Fruit fly (Drosophila melanogaster): ENCODE data around the gene CG4229.

The CG4229 gene

DNA sequence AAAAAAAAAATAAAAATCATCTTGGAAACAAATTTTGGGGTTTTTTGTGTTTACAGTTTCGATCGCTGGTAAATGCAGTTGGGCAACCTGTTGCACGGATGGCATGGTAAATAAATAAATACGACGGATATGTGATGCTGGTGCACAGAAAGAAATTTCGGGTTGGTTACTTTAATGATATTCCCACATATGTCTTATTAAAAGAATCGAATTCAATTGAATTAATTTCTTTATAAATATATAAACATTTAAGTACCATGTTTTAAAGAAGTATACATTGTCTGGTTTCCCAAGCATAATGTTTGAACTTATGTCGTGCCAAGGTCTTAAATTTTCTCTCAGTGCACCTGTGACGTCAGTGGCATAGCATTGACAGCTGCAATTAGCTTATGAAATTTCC is 10.9 kb downstream of the CG4229 start (continued):
- TF ChIP-seq grau (tag; optimal IDR thresholded peaks at IDR 0.05) (peak; percentile 68), ci (GFP tag; IDR thresholded peaks at IDR 0.05) (peak; percentile 85), CG11695 (GFP tag; IDR thresholded peaks at IDR 0.05) (0 out of 3 replicates have a peak, but pooled peaks have one; percentile 19), D19B (GFP tag; optimal IDR thresholded peaks at IDR 0.05) (no peak), CG13624 (GFP tag; optimal IDR thresholded peaks at IDR 0.05) (no peak), D (optimal IDR thresholded peaks at IDR 0.05) (no peak), D (GFP tag; optimal IDR thresholded peaks at IDR 0.05) (peak; percentile 72), Mes4 (GFP tag; optimal IDR thresholded peaks at IDR 0.05) (no peak), CG18764 (GFP tag; optimal IDR thresholded peaks at IDR 0.05) (peak; percentile 46), CG17829 (tag; optimal IDR thresholded peaks at IDR 0.05) (peak; percentile 72), CG11504 (tag; optimal IDR thresholded peaks at IDR 0.05) (peak; percentile 81), vvl (GFP tag; IDR thresholded peaks at IDR 0.05) (peak; percentile 60; the same call in 1 of the 2 replicates), bigmax (GFP tag; optimal IDR thresholded peaks at IDR 0.05) (no peak), eyg (GFP tag; optimal IDR thresholded peaks at IDR 0.05) (no peak), yki (optimal IDR thresholded peaks at IDR 0.05) (no peak), pum (GFP tag; optimal IDR thresholded peaks at IDR 0.05) (no peak), abd-A (tag; optimal IDR thresholded peaks at IDR 0.05) (no peak), CG6175 (GFP tag; IDR thresholded peaks at IDR 0.05) (no peak), CG7556 (GFP tag; optimal IDR thresholded peaks at IDR 0.05) (peak; percentile 40), H15 (GFP tag; IDR thresholded peaks at IDR 0.05) (0 out of 3 replicates have a peak, but pooled peaks have one; percentile 39), CG14965 (GFP tag; optimal IDR thresholded peaks at IDR 0.05; ENCODE audit: borderline replicate concordance) (no peak), gem (tag; optimal IDR thresholded peaks at IDR 0.05) (peak; percentile 83), Opbp (GFP tag; IDR thresholded peaks at IDR 0.05; ENCODE audit: partially characterized antibody) (no peak), CoRest (tag; optimal IDR thresholded peaks at IDR 0.05) (peak; percentile 73), Bgb (GFP tag; IDR thresholded peaks at IDR 0.05; ENCODE audit: partially characterized antibody) (no peak), CG8359 (GFP tag; optimal IDR thresholded peaks at IDR 0.05; ENCODE audit: borderline replicate concordance) (no peak), eve (GFP tag; optimal IDR thresholded peaks at IDR 0.05) (peak in 1 of 2 experiments; percentile 76), trem (tag; optimal IDR thresholded peaks at IDR 0.05) (peak; percentile 61), bab2 (GFP tag; optimal IDR thresholded peaks at IDR 0.05) (no peak), jing (GFP tag; optimal IDR thresholded peaks at IDR 0.05) (peak; percentile 27), hbn (GFP tag; IDR thresholded peaks at IDR 0.05; ENCODE audit: partially characterized antibody) (no peak), Hr78 (GFP tag; optimal IDR thresholded peaks at IDR 0.05) (no peak), dm (GFP tag; optimal IDR thresholded peaks at IDR 0.05) (no peak), chif (GFP tag; optimal IDR thresholded peaks at IDR 0.05) (peak in 1 of 2 experiments; percentile 18), Dbx (GFP tag; IDR thresholded peaks at IDR 0.05) (no peak), cg (GFP tag; optimal IDR thresholded peaks at IDR 0.05) (no peak), CG3163 (GFP tag; optimal IDR thresholded peaks at IDR 0.05) (no peak), MESR4 (GFP tag; optimal IDR thresholded peaks at IDR 0.05) (no peak), Bdp1 (GFP tag; optimal IDR thresholded peaks at IDR 0.05) (no peak), CG9876 (GFP tag; optimal IDR thresholded peaks at IDR 0.05) (no peak), twi (tag; optimal IDR thresholded peaks at IDR 0.05) (peak; percentile 47), Eip74EF (GFP tag; optimal IDR thresholded peaks at IDR 0.05) (peak in 1 of 2 experiments; percentile 70), NK7.1 (GFP tag; optimal IDR thresholded peaks at IDR 0.05) (no peak), CG34422 (GFP tag; IDR thresholded peaks at IDR 0.05) (no peak), otp (GFP tag; IDR thresholded peaks at IDR 0.05) (peak; percentile 55; the same call in 2 of the 3 replicates), zf30C (GFP tag; optimal IDR thresholded peaks at IDR 0.05) (peak; percentile 60), caup (GFP tag; optimal IDR thresholded peaks at IDR 0.05; ENCODE audit: severe bottlenecking) (no peak), mld (GFP tag; IDR thresholded peaks at IDR 0.05; ENCODE audit: partially characterized antibody) (no peak), scrt (GFP tag; optimal IDR thresholded peaks at IDR 0.05) (peak; percentile 49), ham (GFP tag; IDR thresholded peaks at IDR 0.05) (no peak)
